Worm (Caenorhabditis elegans) whole organism, L3 larva: ENCODE results near the gene nlp-1.

Experiments used
- R02D3.7 ChIP-seq: fragments of 150-350 bp; optimal IDR thresholded peaks from 2 replicates; lab custom pipeline; 2014; ENCODE audit warnings: missing biosample characterization, missing genetic modification characterization
- ceh-16 ChIP-seq: sonication (generic microtip); optimal IDR thresholded peaks from 2 replicates; lab custom pipeline; 2017; ENCODE audit warnings: missing biosample characterization, missing genetic modification characterization
- elt-2 ChIP-seq: sonication (generic microtip); optimal IDR thresholded peaks from 2 replicates; lab custom pipeline; 2016; ENCODE audit warnings: missing genetic modification reagents, mild to moderate bottlenecking, missing genetic modification characterization, missing compliant biosample characterization
- fkh-2 ChIP-seq: fragments of 150-350 bp; optimal IDR thresholded peaks from 2 replicates; lab custom pipeline; 2014; ENCODE audit warnings: missing biosample characterization, missing genetic modification reagents, missing genetic modification characterization
- hmg-11 ChIP-seq: sonication (generic microtip); optimal IDR thresholded peaks from 2 replicates; lab custom pipeline; 2016; ENCODE audit warnings: missing genetic modification characterization, missing compliant biosample characterization
- lin-15B ChIP-seq: fragments of 150-350 bp; optimal IDR thresholded peaks from 2 replicates; lab custom pipeline; 2014; ENCODE audit warnings: missing biosample characterization, missing genetic modification characterization
- mdl-1 ChIP-seq: fragments of 150-350 bp; optimal IDR thresholded peaks from 2 replicates; lab custom pipeline; 2014; ENCODE audit warnings: missing biosample characterization, missing genetic modification characterization
- nfya-1 ChIP-seq: sonication (generic microtip); optimal IDR thresholded peaks from 2 replicates; lab custom pipeline; 2017; ENCODE audit warnings: missing genetic modification characterization, mild to moderate bottlenecking, missing compliant biosample characterization, antibody characterized with exemption, moderate library complexity; ENCODE audit not compliant: insufficient read depth
- nhr-23 ChIP-seq: fragments of 150-350 bp; optimal IDR thresholded peaks from 2 replicates; lab custom pipeline; 2014; ENCODE audit warnings: missing biosample characterization, missing genetic modification reagents, missing genetic modification characterization
- nhr-25 ChIP-seq: sonication (generic microtip); optimal IDR thresholded peaks from 2 replicates; lab custom pipeline; 2017; ENCODE audit warnings: missing biosample characterization, missing genetic modification characterization
- pha-4 ChIP-seq: fragments of 150-350 bp; optimal IDR thresholded peaks from 2 replicates; lab custom pipeline; 2014; ENCODE audit warnings: missing biosample characterization, missing genetic modification reagents, missing genetic modification characterization
- ztf-4 ChIP-seq: fragments of 150-350 bp; optimal IDR thresholded peaks from 2 replicates; lab custom pipeline; 2014; ENCODE audit warnings: missing biosample characterization, missing genetic modification characterization

nlp-1 gene

ce11 chrX:3772405-3772804 is 45.0 kb downstream of the nlp-1 start, which contains the start of gene F47B7.2:
F47B7.2 (plus strand) TSS chrX:3772762.
- TF ChIP-seq pha-4 (tag; lab: Kevin White, UChicago) (peak; percentile 53), elt-2 (tag; lab: Kevin White, UChicago) (peak; percentile 24), ztf-4 (tag; lab: Kevin White, UChicago) (no peak), hmg-11 (no peak), nhr-23 (tag; lab: Kevin White, UChicago) (peak; percentile 6)

ce11 chrX:3773233-3773632 is 45.9 kb downstream of the nlp-1 start:
- TF ChIP-seq nfya-1 (no peak), nhr-25 (tag; lab: Kevin White, UChicago) (no peak), nhr-23 (tag; lab: Kevin White, UChicago) (peak; percentile 42), ceh-16 (tag; lab: Kevin White, UChicago) (no peak), lin-15B (tag; lab: Kevin White, UChicago) (no peak), ztf-4 (tag; lab: Kevin White, UChicago) (no peak), mdl-1 (tag; lab: Kevin White, UChicago) (no peak), fkh-2 (tag; lab: Kevin White, UChicago) (no peak), R02D3.7 (tag; lab: Kevin White, UChicago) (no peak)
